Worm (Caenorhabditis elegans): ENCODE data around the gene mks-5.

DNA sequence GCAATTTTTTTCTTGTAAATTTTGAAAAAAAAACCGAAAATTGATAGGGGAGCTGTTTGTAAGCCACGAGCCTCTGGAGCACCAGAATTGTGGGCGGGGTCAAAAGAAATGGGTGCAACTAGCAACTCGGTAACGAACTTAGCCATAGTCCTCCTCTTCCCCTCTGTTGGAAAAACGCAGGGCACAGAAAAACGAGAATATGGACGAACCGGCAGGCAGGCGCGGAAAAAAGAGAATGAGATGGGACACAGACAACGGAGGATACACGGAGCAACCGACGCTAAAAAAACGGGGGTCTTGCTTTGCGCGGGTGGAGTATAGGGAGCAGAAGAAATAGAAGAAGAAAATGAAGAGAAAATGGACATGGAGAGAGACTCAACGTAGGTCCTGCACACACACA, 41.6 kb downstream of the mks-5 start:
- TF ChIP-seq hlh-26 (GFP tag; conservative IDR thresholded peaks at IDR 0.05): no peak
- TF ChIP-seq ama-1 (optimal IDR thresholded peaks at IDR 0.05): no peak
- no peak for TF ChIP-seq ama-1 (GFP tag; optimal IDR thresholded peaks at IDR 0.05)
- no peak for TF ChIP-seq attf-6 (GFP tag; IDR thresholded peaks at IDR 0.05)
- TF ChIP-seq ccch-3 (GFP tag; optimal IDR thresholded peaks at IDR 0.05): no peak
- no peak for TF ChIP-seq unc-130 (GFP tag; optimal IDR thresholded peaks at IDR 0.05)
- TF ChIP-seq dpff-1 (tag; optimal IDR thresholded peaks at IDR 0.05): no peak

Data from whole organism, young adult.